Worm (Caenorhabditis elegans): ENCODE results near the gene srd-11.

Gene srd-11

ce11 chrV:13591504-13592174, 28.0 kb downstream of the srd-11 start, which contains the start of gene tbcb-1:
Gene tbcb-1 (plus strand): TSS chrV:13592124.
- TF ChIP-seq snpc-4 (tag; optimal IDR thresholded peaks at IDR 0.05), result peak; percentile 36
- TF ChIP-seq nhr-23 (tag; optimal IDR thresholded peaks at IDR 0.05), result peak; percentile 34
- TF ChIP-seq ceh-16 (tag; optimal IDR thresholded peaks at IDR 0.05), result no peak
- peak; percentile 43 for TF ChIP-seq pha-4 (tag; optimal IDR thresholded peaks at IDR 0.05)
- TF ChIP-seq lin-15B (tag; optimal IDR thresholded peaks at IDR 0.05), result peak; percentile 80

ce11 chrV:13589494-13590176, 30.0 kb downstream of the srd-11 start, which contains the start of the genes F53F4.2 and F53F4.18:
Gene F53F4.2 (minus strand): TSS chrV:13589594.
Gene F53F4.18 (plus strand): TSS chrV:13590126.
- no peak for TF ChIP-seq mml-1 (tag; optimal IDR thresholded peaks at IDR 0.05)
- TF ChIP-seq ztf-4 (tag; optimal IDR thresholded peaks at IDR 0.05), result no peak
- no peak for TF ChIP-seq nhr-12 (tag; optimal IDR thresholded peaks at IDR 0.05)
- TF ChIP-seq lin-15B (tag; optimal IDR thresholded peaks at IDR 0.05), result no peak
- TF ChIP-seq unc-39 (tag; optimal IDR thresholded peaks at IDR 0.05), result no peak
- no peak for TF ChIP-seq unc-62 (GFP tag; optimal IDR thresholded peaks at IDR 0.05)
- TF ChIP-seq nhr-76 (tag; optimal IDR thresholded peaks at IDR 0.05), result no peak
- TF ChIP-seq zag-1 (tag; optimal IDR thresholded peaks at IDR 0.05), result no peak
- no peak for TF ChIP-seq nhr-67 (tag; optimal IDR thresholded peaks at IDR 0.05)
- no peak for TF ChIP-seq aly-2 (tag; optimal IDR thresholded peaks at IDR 0.05)
- no peak for TF ChIP-seq sea-2 (GFP tag; optimal IDR thresholded peaks at IDR 0.05)

ce11 chrV:13587902-13588301, 31.8 kb downstream of the srd-11 start, which contains the start of gene F53F4.17:
Gene F53F4.17 (plus strand): TSS chrV:13588202.
- no peak for TF ChIP-seq ceh-9 (tag; optimal IDR thresholded peaks at IDR 0.05)

ce11 chrV:13584484-13584883, 35.2 kb downstream of the srd-11 start, which contains the start of gene F53F4.1:
Gene F53F4.1 (plus strand): TSS chrV:13584784.
- TF ChIP-seq ceh-28 (tag; optimal IDR thresholded peaks at IDR 0.05) (no peak), snpc-4 (tag; optimal IDR thresholded peaks at IDR 0.05) (no peak), nhr-77 (tag; optimal IDR thresholded peaks at IDR 0.05) (no peak), ZK546.5 (tag; optimal IDR thresholded peaks at IDR 0.05) (no peak)

- TF ChIP-seq elt-2 (tag; optimal IDR thresholded peaks at IDR 0.05) (peak; percentile 56), pqm-1 (tag; optimal IDR thresholded peaks at IDR 0.05) (peak; percentile 72), pha-4 (tag; optimal IDR thresholded peaks at IDR 0.05) (peak; percentile 67), ama-1 (optimal IDR thresholded peaks at IDR 0.05) (no peak)
These were observed 39.0 kb downstream of the srd-11 start, which contains the start of gene C50B8.5 for ce11 chrV:13580696-13581095. Gene C50B8.5 (plus strand): TSS chrV:13580968.

- TF ChIP-seq elt-2 (tag; optimal IDR thresholded peaks at IDR 0.05) (peak; percentile 67), nhr-12 (tag; optimal IDR thresholded peaks at IDR 0.05) (no peak), ceh-28 (tag; optimal IDR thresholded peaks at IDR 0.05) (no peak), nhr-77 (tag; optimal IDR thresholded peaks at IDR 0.05) (no peak), mml-1 (tag; optimal IDR thresholded peaks at IDR 0.05) (no peak), pha-4 (tag; optimal IDR thresholded peaks at IDR 0.05) (peak; percentile 52), jun-1 (tag; optimal IDR thresholded peaks at IDR 0.05) (no peak)
These were observed 41.0 kb downstream of the srd-11 start, which contains the start of gene C50B8.6 for ce11 chrV:13578637-13579036. Gene C50B8.6 (plus strand): TSS chrV:13578972.

ce11 chrV:13577463-13577862, 42.2 kb downstream of the srd-11 start:
- no peak for TF ChIP-seq nhr-23 (tag; optimal IDR thresholded peaks at IDR 0.05)
- no peak for TF ChIP-seq nhr-11 (tag; optimal IDR thresholded peaks at IDR 0.05)
- no peak for TF ChIP-seq elt-2 (tag; optimal IDR thresholded peaks at IDR 0.05)
- TF ChIP-seq fkh-2 (tag; optimal IDR thresholded peaks at IDR 0.05), result no peak
- no peak for TF ChIP-seq aly-2 (tag; optimal IDR thresholded peaks at IDR 0.05)
- TF ChIP-seq unc-62 (GFP tag; optimal IDR thresholded peaks at IDR 0.05), result no peak
- TF ChIP-seq tbx-2 (tag; optimal IDR thresholded peaks at IDR 0.05), result no peak
- TF ChIP-seq nhr-237 (tag; optimal IDR thresholded peaks at IDR 0.05), result no peak
- no peak for TF ChIP-seq fos-1 (tag; optimal IDR thresholded peaks at IDR 0.05)
- TF ChIP-seq elt-3 (tag; optimal IDR thresholded peaks at IDR 0.05), result no peak
- TF ChIP-seq nhr-67 (tag; optimal IDR thresholded peaks at IDR 0.05), result no peak
- TF ChIP-seq ama-1 (optimal IDR thresholded peaks at IDR 0.05), result no peak
- no peak for TF ChIP-seq pqm-1 (tag; optimal IDR thresholded peaks at IDR 0.05)
- TF ChIP-seq pha-4 (tag; optimal IDR thresholded peaks at IDR 0.05), result no peak
- no peak for TF ChIP-seq zag-1 (tag; optimal IDR thresholded peaks at IDR 0.05)

All from whole organism, L3 larva.